Worm (Caenorhabditis elegans): ENCODE measurements around the gene H08J19.1.

H08J19.1 gene

ce11 chrX:15607498-15608019, 35.2 kb upstream of the H08J19.1 start, which contains the start of gene nipi-3 (continued):
- TF ChIP-seq set-16 (GFP tag; IDR thresholded peaks at IDR 0.05) (peak; percentile 68), nhr-42 (GFP tag; IDR thresholded peaks at IDR 0.05) (peak; percentile 76; the same call in 1 of the 2 replicates), arid-1 (GFP tag; conservative IDR thresholded peaks at IDR 0.05) (peak; percentile 76), fos-1 (tag; optimal IDR thresholded peaks at IDR 0.05) (peak; percentile 59), hif-1 (tag; optimal IDR thresholded peaks at IDR 0.05) (peak; percentile 11 to 87), ceh-82 (tag; optimal IDR thresholded peaks at IDR 0.05) (no peak), zip-2 (tag; optimal IDR thresholded peaks at IDR 0.05) (peak; percentile 85), lin-1 (GFP tag; IDR thresholded peaks at IDR 0.05) (peak; percentile 88), lin-13 (GFP tag; optimal IDR thresholded peaks at IDR 0.05) (peak; percentile 96), zfp-3 (GFP tag; conservative IDR thresholded peaks at IDR 0.05) (peak; percentile 82), hlh-30 (tag; optimal IDR thresholded peaks at IDR 0.05; ENCODE audit: insufficient read depth) (peak; percentile 99), saeg-2 (GFP tag; IDR thresholded peaks at IDR 0.05) (peak; percentile 81), lim-7 (GFP tag; IDR thresholded peaks at IDR 0.05) (no peak), hlh-11 (tag; optimal IDR thresholded peaks at IDR 0.05) (peak; percentile 98), mep-1 (tag; optimal IDR thresholded peaks at IDR 0.05) (peak; percentile 98), unc-62 (GFP tag; optimal IDR thresholded peaks at IDR 0.05 in 1 of 2) (peak in 1 of 2 experiments; percentile 99), unc-62 (tag; optimal IDR thresholded peaks at IDR 0.05) (no peak), hmg-1.1 (GFP tag; IDR thresholded peaks at IDR 0.05) (peak; percentile 71), dmd-8 (GFP tag; IDR thresholded peaks at IDR 0.05) (no peak), ztf-11 (tag; optimal IDR thresholded peaks at IDR 0.05) (no peak), lsy-2 (tag; optimal IDR thresholded peaks at IDR 0.05) (peak; percentile 89 to 92), dmd-9 (GFP tag; IDR thresholded peaks at IDR 0.05) (no peak), Y75B8A.6 (GFP tag; IDR thresholded peaks at IDR 0.05) (0 out of 2 replicates have a peak, but pooled peaks have one; percentile 16), mxl-2 (GFP tag; conservative IDR thresholded peaks at IDR 0.05) (0 out of 2 replicates have a peak, but pooled peaks have one; percentile 48), daf-8 (GFP tag; IDR thresholded peaks at IDR 0.05) (no peak), lin-15B (tag; optimal IDR thresholded peaks at IDR 0.05) (peak; percentile 44), nhr-111 (GFP tag; optimal IDR thresholded peaks at IDR 0.05) (no peak), unc-39 (tag; optimal IDR thresholded peaks at IDR 0.05) (no peak), spr-3 (GFP tag; optimal IDR thresholded peaks at IDR 0.05) (no peak), aha-1 (tag) (peak; percentile 91), pha-4 (GFP tag; IDR thresholded peaks at IDR 0.05) (peak; percentile 93), pha-4 (tag; optimal IDR thresholded peaks at IDR 0.05) (peak; percentile 2), ces-1 (GFP tag; optimal IDR thresholded peaks at IDR 0.05) (no peak), nhr-76 (tag; optimal IDR thresholded peaks at IDR 0.05) (peak; percentile 80), vab-7 (GFP tag; IDR thresholded peaks at IDR 0.05) (no peak), Y48G9A.11 (GFP tag; IDR thresholded peaks at IDR 0.05) (no peak), ceh-20 (GFP tag; IDR thresholded peaks at IDR 0.05) (peak; percentile 81)

ce11 chrX:15608593-15608992, 34.1 kb upstream of the H08J19.1 start:
- TF ChIP-seq skn-1 (tag; optimal IDR thresholded peaks at IDR 0.05): no peak
- no peak for TF ChIP-seq zfp-2 (tag; optimal IDR thresholded peaks at IDR 0.05)
- TF ChIP-seq nhr-11 (tag; optimal IDR thresholded peaks at IDR 0.05): peak; percentile 70
- TF ChIP-seq Y48G9A.11 (GFP tag; IDR thresholded peaks at IDR 0.05): no peak
- TF ChIP-seq egl-27 (tag; optimal IDR thresholded peaks at IDR 0.05): no peak
- no peak for TF ChIP-seq fos-1 (tag; optimal IDR thresholded peaks at IDR 0.05)
- TF ChIP-seq spr-1 (tag; optimal IDR thresholded peaks at IDR 0.05): no peak
- peak; percentile 45 for TF ChIP-seq hlh-30 (tag; optimal IDR thresholded peaks at IDR 0.05; ENCODE audit: insufficient read depth)
- TF ChIP-seq zag-1 (tag; optimal IDR thresholded peaks at IDR 0.05): no peak
- peak in 1 of 2 experiments; percentile 8 for TF ChIP-seq lsy-2 (tag; optimal IDR thresholded peaks at IDR 0.05)
- no peak for TF ChIP-seq php-3 (GFP tag; IDR thresholded peaks at IDR 0.05)
- no peak for TF ChIP-seq lir-3 (tag; optimal IDR thresholded peaks at IDR 0.05)
- TF ChIP-seq mes-2 (tag; optimal IDR thresholded peaks at IDR 0.05; ENCODE audit: poor library complexity, severe bottlenecking): no peak
- no peak for TF ChIP-seq hmg-1.1 (GFP tag; IDR thresholded peaks at IDR 0.05)
- TF ChIP-seq zfp-3 (GFP tag; conservative IDR thresholded peaks at IDR 0.05): no peak
- no peak for TF ChIP-seq mep-1 (tag; optimal IDR thresholded peaks at IDR 0.05)
- no peak for TF ChIP-seq aly-2 (tag; optimal IDR thresholded peaks at IDR 0.05)
- TF ChIP-seq aha-1 (tag): peak; percentile 13
- no peak for TF ChIP-seq daf-16 (GFP tag; optimal IDR thresholded peaks at IDR 0.05)
- TF ChIP-seq daf-16 (tag; optimal IDR thresholded peaks at IDR 0.05): peak; percentile 9
- no peak for TF ChIP-seq ZK546.5 (tag; optimal IDR thresholded peaks at IDR 0.05)
- no peak for TF ChIP-seq dpl-1 (GFP tag; optimal IDR thresholded peaks at IDR 0.05)
- peak; percentile 26 for TF ChIP-seq mxl-3 (GFP tag; optimal IDR thresholded peaks at IDR 0.05)
